Worm (Caenorhabditis elegans): ENCODE measurements around the gene ifb-2.

Gene ifb-2

ce11 chrII:5725094-5725493 is 24.9 kb upstream of the ifb-2 start (continued):
- TF ChIP-seq efl-3 (GFP tag; optimal IDR thresholded peaks at IDR 0.05) (no peak), nhr-77 (tag; optimal IDR thresholded peaks at IDR 0.05) (peak; percentile 1), ceh-90 (tag; optimal IDR thresholded peaks at IDR 0.05) (no peak), nhr-76 (tag; optimal IDR thresholded peaks at IDR 0.05) (no peak), lsy-2 (tag; optimal IDR thresholded peaks at IDR 0.05) (peak in 1 of 2 experiments; percentile 71), jun-1 (tag; optimal IDR thresholded peaks at IDR 0.05) (no peak), ceh-8 (GFP tag; optimal IDR thresholded peaks at IDR 0.05) (peak; percentile 38), rnt-1 (tag; optimal IDR thresholded peaks at IDR 0.05) (no peak), lin-35 (GFP tag; optimal IDR thresholded peaks at IDR 0.05) (peak in 1 of 2 experiments; percentile 67), nhr-85 (tag) (no peak), hlh-17 (GFP tag; optimal IDR thresholded peaks at IDR 0.05; ENCODE audit: borderline replicate concordance) (no peak), F16B12.6 (tag; optimal IDR thresholded peaks at IDR 0.05) (peak; percentile 6), lin-15B (tag; optimal IDR thresholded peaks at IDR 0.05) (peak; percentile 15), C16A3.4 (tag; optimal IDR thresholded peaks at IDR 0.05) (peak; percentile 42), egl-13 (tag; optimal IDR thresholded peaks at IDR 0.05) (peak; percentile 60), nhr-20 (tag; optimal IDR thresholded peaks at IDR 0.05) (no peak), sup-37 (GFP tag; optimal IDR thresholded peaks at IDR 0.05) (no peak), lir-3 (tag; optimal IDR thresholded peaks at IDR 0.05; ENCODE audit: poor library complexity) (no peak), swsn-7 (tag; optimal IDR thresholded peaks at IDR 0.05) (peak; percentile 65), nhr-71 (tag; optimal IDR thresholded peaks at IDR 0.05) (peak; percentile 48)

- peak; percentile 91 for TF ChIP-seq fkh-10 (GFP tag; optimal IDR thresholded peaks at IDR 0.05)
- TF ChIP-seq ces-1 (GFP tag; optimal IDR thresholded peaks at IDR 0.05): peak; percentile 57
- TF ChIP-seq ceh-82 (tag; optimal IDR thresholded peaks at IDR 0.05): peak in 1 of 3 experiments; percentile 11
- no peak for TF ChIP-seq nhr-84 (tag; optimal IDR thresholded peaks at IDR 0.05)
- peak; percentile 62 for TF ChIP-seq lin-14 (GFP tag; optimal IDR thresholded peaks at IDR 0.05)
- no peak for TF ChIP-seq nhr-77 (tag; optimal IDR thresholded peaks at IDR 0.05)
Measured at ce11 chrII:5727707-5728106, 22.3 kb upstream of the ifb-2 start, which contains the start of gene rab-3. Gene rab-3 (minus strand): TSS chrII:5727853.

ce11 chrII:5730343-5731083 is 19.5 kb upstream of the ifb-2 start, which contains the start of the genes C18A3.7 and C18A3.11:
Gene C18A3.7 (minus strand): TSS chrII:5730443.
Gene C18A3.11 (plus strand): TSS chrII:5731033.
- TF ChIP-seq nhr-90 (tag; optimal IDR thresholded peaks at IDR 0.05; ENCODE audit: poor library complexity): no peak
- no peak for TF ChIP-seq tbx-2 (tag; optimal IDR thresholded peaks at IDR 0.05)
- TF ChIP-seq nhr-20 (tag; optimal IDR thresholded peaks at IDR 0.05): no peak
- no peak for TF ChIP-seq aha-1 (tag; optimal IDR thresholded peaks at IDR 0.05)
- TF ChIP-seq mef-2 (tag; optimal IDR thresholded peaks at IDR 0.05): no peak
- no peak for TF ChIP-seq hpl-2 (GFP tag; optimal IDR thresholded peaks at IDR 0.05)
- TF ChIP-seq zip-4 (GFP tag; optimal IDR thresholded peaks at IDR 0.05): no peak
- no peak for TF ChIP-seq skn-1 (tag; optimal IDR thresholded peaks at IDR 0.05)
- TF ChIP-seq alr-1 (tag; optimal IDR thresholded peaks at IDR 0.05; ENCODE audit: borderline replicate concordance): no peak

- no peak for TF ChIP-seq lsy-2 (tag; optimal IDR thresholded peaks at IDR 0.05)
- TF ChIP-seq skn-1 (tag; optimal IDR thresholded peaks at IDR 0.05): no peak
- TF ChIP-seq nhr-76 (tag; optimal IDR thresholded peaks at IDR 0.05): no peak
- TF ChIP-seq hpl-2 (GFP tag; optimal IDR thresholded peaks at IDR 0.05): no peak
- TF ChIP-seq ets-5 (GFP tag; IDR thresholded peaks at IDR 0.05): no peak
- no peak for TF ChIP-seq ceh-82 (tag; optimal IDR thresholded peaks at IDR 0.05)
- no peak for TF ChIP-seq sptf-1 (tag; optimal IDR thresholded peaks at IDR 0.05)
- no peak for TF ChIP-seq lin-13 (GFP tag; optimal IDR thresholded peaks at IDR 0.05)
- no peak for TF ChIP-seq sup-37 (GFP tag; optimal IDR thresholded peaks at IDR 0.05)
- TF ChIP-seq nhr-85 (tag): no peak
- TF ChIP-seq pag-3 (tag; optimal IDR thresholded peaks at IDR 0.05; ENCODE audit: borderline replicate concordance, insufficient read depth): no peak
- TF ChIP-seq ceh-63 (GFP tag; optimal IDR thresholded peaks at IDR 0.05): no peak
- no peak for TF ChIP-seq zag-1 (tag; optimal IDR thresholded peaks at IDR 0.05)
Measured at ce11 chrII:5734883-5735282, 15.1 kb upstream of the ifb-2 start.

All from whole organism, L1 larva.